Fruit fly (Drosophila melanogaster) whole organism, embryonic: ENCODE results near the gene mei-P22.
A peak's percentile ranks its signal among the peaks of the same experiment; 100 is the strongest.

Experiments
- B-H1 ChIP-seq: fragments of 200-800 bp; sonication (Bioruptor generic); IDR thresholded peaks from 3 replicates; pipeline ENCODE4 v1.3.6; 2022; ENCODE audit warnings: missing biosample characterization, missing genetic modification characterization
- BEAF-32 ChIP-seq: fragments of 200-800 bp; sonication (Bioruptor generic); optimal IDR thresholded peaks from 3 replicates; lab custom pipeline; 2017; ENCODE audit warnings: missing biosample characterization, missing genetic modification characterization, mild to moderate bottlenecking, moderate library complexity, missing genetic modification reagents
- CG10267 ChIP-seq: fragments of 200-800 bp; sonication (Bioruptor generic); optimal IDR thresholded peaks from 2 replicates; lab custom pipeline; 2018; ENCODE audit warnings: missing biosample characterization, mild to moderate bottlenecking, missing genetic modification characterization, moderate library complexity
- CG10366 ChIP-seq: fragments of 200-800 bp; sonication (Bioruptor generic); IDR thresholded peaks from 2 replicates; pipeline ENCODE4 v1.3.6; 2022; ENCODE audit warnings: missing biosample characterization, missing genetic modification characterization
- CG12219 ChIP-seq: fragments of 200-800 bp; sonication (Bioruptor generic); optimal IDR thresholded peaks from 3 replicates; lab custom pipeline; 2018; ENCODE audit warnings: missing biosample characterization, mild to moderate bottlenecking, missing genetic modification characterization
- CG13287 ChIP-seq: fragments of 200-800 bp; sonication (Bioruptor generic); IDR thresholded peaks from 2 replicates; pipeline ENCODE4 v1.3.6; 2022; ENCODE audit warnings: missing biosample characterization, missing genetic modification characterization; ENCODE audit not compliant: partially characterized antibody
- CG14965 ChIP-seq: fragments of 200-800 bp; sonication (Bioruptor generic); optimal IDR thresholded peaks from 2 replicates; lab custom pipeline; 2016; ENCODE audit warnings: missing biosample characterization, missing genetic modification characterization, borderline replicate concordance
- CG17802 ChIP-seq: fragments of 200-800 bp; sonication (Bioruptor generic); optimal IDR thresholded peaks from 2 replicates; lab custom pipeline; 2018; ENCODE audit warnings: missing biosample characterization, mild to moderate bottlenecking, missing genetic modification characterization, moderate library complexity
- CG2120 ChIP-seq: fragments of 200-800 bp; sonication (Bioruptor generic); optimal IDR thresholded peaks from 3 replicates; lab custom pipeline; 2016; ENCODE audit warnings: missing biosample characterization, missing genetic modification characterization
- CG30020 ChIP-seq: fragments of 200-800 bp; optimal IDR thresholded peaks from 2 replicates; lab custom pipeline; 2019; ENCODE audit warnings: missing biosample characterization, mild to moderate bottlenecking, missing genetic modification characterization, moderate library complexity
- CG33557 ChIP-seq: fragments of 200-800 bp; sonication (Bioruptor generic); optimal IDR thresholded peaks from 2 replicates; lab custom pipeline; 2019; ENCODE audit warnings: missing biosample characterization, mild to moderate bottlenecking, missing genetic modification characterization, moderate library complexity
- CG4617 ChIP-seq: fragments of 200-800 bp; sonication (Bioruptor generic); optimal IDR thresholded peaks from 3 replicates; lab custom pipeline; 2016; ENCODE audit warnings: missing biosample characterization, missing genetic modification characterization, borderline replicate concordance
- CG6689 ChIP-seq: fragments of 200-800 bp; sonication (Bioruptor generic); IDR thresholded peaks from 2 replicates; pipeline ENCODE4 v1.3.6; 2022; ENCODE audit warnings: missing biosample characterization, missing genetic modification characterization
- CG8924 ChIP-seq: fragments of 200-800 bp; optimal IDR thresholded peaks from 3 replicates; lab custom pipeline; 2019; ENCODE audit warnings: missing biosample characterization, mild to moderate bottlenecking, missing genetic modification characterization, moderate library complexity
- CG9797 ChIP-seq: fragments of 200-800 bp; sonication (Bioruptor generic); optimal IDR thresholded peaks from 3 replicates; lab custom pipeline; 2018; ENCODE audit warnings: missing biosample characterization, mild to moderate bottlenecking, missing genetic modification characterization
- CG9817 ChIP-seq: fragments of 200-800 bp; sonication (Bioruptor generic); optimal IDR thresholded peaks from 2 replicates; lab custom pipeline; 2018; ENCODE audit warnings: missing biosample characterization, mild to moderate bottlenecking, missing genetic modification characterization, moderate library complexity
- D19B ChIP-seq: fragments of 200-800 bp; sonication (Bioruptor generic); optimal IDR thresholded peaks from 2 replicates; lab custom pipeline; 2017; ENCODE audit warnings: missing biosample characterization, mild to moderate bottlenecking, missing genetic modification characterization
- Dek ChIP-seq: fragments of 200-800 bp; sonication (Bioruptor generic); optimal IDR thresholded peaks from 3 replicates; lab custom pipeline; 2019; ENCODE audit warnings: missing biosample characterization, mild to moderate bottlenecking, missing genetic modification characterization, moderate library complexity
- Dip3 ChIP-seq: fragments of 200-800 bp; sonication (Bioruptor generic); optimal IDR thresholded peaks from 3 replicates; lab custom pipeline; 2016; ENCODE audit warnings: missing biosample characterization, missing genetic modification characterization
- Dp ChIP-seq: fragments of 200-800 bp; sonication (Bioruptor generic); optimal IDR thresholded peaks from 2 replicates; lab custom pipeline; 2018; ENCODE audit warnings: missing biosample characterization, mild to moderate bottlenecking, missing genetic modification characterization, moderate library complexity
- E2f2 ChIP-seq: fragments of 200-800 bp; sonication (Bioruptor generic); IDR thresholded peaks from 2 replicates; pipeline ENCODE4 v1.3.6; 2022; ENCODE audit warnings: missing biosample characterization, missing genetic modification characterization
- Ets97D ChIP-seq: fragments of 200-800 bp; sonication (Bioruptor generic); optimal IDR thresholded peaks from 3 replicates; lab custom pipeline; 2016; ENCODE audit warnings: missing biosample characterization, missing genetic modification characterization
- Fer1 ChIP-seq: fragments of 200-800 bp; sonication (Bioruptor generic); optimal IDR thresholded peaks from 2 replicates; lab custom pipeline; 2017; ENCODE audit warnings: missing biosample characterization, mild to moderate bottlenecking, missing genetic modification characterization
- MBD-R2 ChIP-seq: fragments of 200-800 bp; sonication (Bioruptor generic); IDR thresholded peaks from 2 replicates; pipeline ENCODE4 v1.3.6; 2022; ENCODE audit warnings: missing biosample characterization, missing genetic modification characterization
- MESR4 ChIP-seq: fragments of 200-800 bp; sonication (Bioruptor generic); optimal IDR thresholded peaks from 2 replicates; lab custom pipeline; 2018; ENCODE audit warnings: missing biosample characterization, mild to moderate bottlenecking, missing genetic modification characterization, moderate library complexity
- Pdp1 ChIP-seq, 2 experiments: fragments of 200-800 bp; sonication (Bioruptor generic); optimal IDR thresholded peaks; 3 replicates each; lab custom pipeline; 2016; ENCODE audit warnings: missing biosample characterization in 2 of 2, missing genetic modification characterization in 2 of 2, mild to moderate bottlenecking in 1 of 2, moderate library complexity in 1 of 2
- Poxn ChIP-seq: fragments of 200-800 bp; sonication (Bioruptor generic); IDR thresholded peaks from 2 replicates; pipeline ENCODE4 v1.3.6; 2022; ENCODE audit warnings: missing biosample characterization, missing genetic modification characterization
- Scr ChIP-seq: fragments of 200-800 bp; sonication (Bioruptor generic); IDR thresholded peaks from 2 replicates; pipeline ENCODE4 v1.3.6; 2022; ENCODE audit warnings: missing biosample characterization, missing genetic modification characterization; ENCODE audit not compliant: partially characterized antibody
- Six4 ChIP-seq: fragments of 200-800 bp; sonication (Bioruptor generic); optimal IDR thresholded peaks from 2 replicates; lab custom pipeline; 2016; ENCODE audit warnings: missing biosample characterization, missing genetic modification characterization
- YL-1 ChIP-seq: fragments of 200-800 bp; sonication (Bioruptor generic); optimal IDR thresholded peaks from 3 replicates; lab custom pipeline; 2017; ENCODE audit warnings: missing biosample characterization, mild to moderate bottlenecking, missing genetic modification characterization
- bigmax ChIP-seq: fragments of 200-800 bp; sonication (Bioruptor generic); optimal IDR thresholded peaks from 2 replicates; lab custom pipeline; 2018; ENCODE audit warnings: missing biosample characterization, mild to moderate bottlenecking, missing genetic modification characterization
- chif ChIP-seq, 2 experiments: fragments of 200-800 bp; sonication (Bioruptor generic); optimal IDR thresholded peaks; 3 replicates each; lab custom pipeline; 2016; ENCODE audit warnings: missing biosample characterization in 2 of 2, missing genetic modification characterization in 2 of 2
- dan ChIP-seq: fragments of 200-800 bp; sonication (Bioruptor generic); IDR thresholded peaks from 2 replicates; pipeline ENCODE4 v1.3.6; 2022; ENCODE audit warnings: missing biosample characterization, missing genetic modification characterization
- disco-r ChIP-seq: fragments of 200-800 bp; sonication (Bioruptor generic); optimal IDR thresholded peaks from 2 replicates; lab custom pipeline; 2016; ENCODE audit warnings: missing biosample characterization, missing genetic modification characterization
- gfzf ChIP-seq: fragments of 200-800 bp; sonication (Bioruptor generic); optimal IDR thresholded peaks from 2 replicates; lab custom pipeline; 2016; ENCODE audit warnings: missing biosample characterization, mild to moderate bottlenecking, missing genetic modification characterization, moderate library complexity
- kni ChIP-seq: fragments of 200-800 bp; sonication (Bioruptor generic); optimal IDR thresholded peaks from 3 replicates; lab custom pipeline; 2017; ENCODE audit warnings: mild to moderate bottlenecking, missing biosample characterization, missing genetic modification reagents, missing genetic modification characterization
- lmd ChIP-seq: fragments of 200-800 bp; sonication (Bioruptor generic); IDR thresholded peaks from 2 replicates; pipeline ENCODE4 v1.3.6; 2022; ENCODE audit warnings: missing biosample characterization, missing genetic modification characterization
- lov ChIP-seq, 2 experiments: fragments of 200-800 bp in 1 of 2; fragments of >200 bp in 1 of 2; sonication (Bioruptor generic) in 1 of 2; IDR thresholded peaks in 1 of 2; optimal IDR thresholded peaks in 1 of 2; 2 replicates in 1 of 2; 3 replicates in 1 of 2; pipeline versions ENCODE4 v1.3.6 to Lab custom; 2017 to 2022; ENCODE audit warnings: missing biosample characterization in 1 of 2, missing genetic modification characterization in 1 of 2
- mam ChIP-seq: fragments of 200-800 bp; sonication (Bioruptor generic); optimal IDR thresholded peaks from 3 replicates; lab custom pipeline; 2016; ENCODE audit warnings: missing biosample characterization, missing genetic modification characterization
- odd ChIP-seq: fragments of 200-800 bp; sonication (Bioruptor generic); optimal IDR thresholded peaks from 2 replicates; lab custom pipeline; 2017; ENCODE audit warnings: missing biosample characterization, mild to moderate bottlenecking, missing genetic modification characterization
- p53 ChIP-seq: fragments of 200-800 bp; sonication (Bioruptor generic); optimal IDR thresholded peaks from 2 replicates; lab custom pipeline; 2016; ENCODE audit warnings: missing biosample characterization, missing genetic modification characterization
- pita ChIP-seq: fragments of 200-800 bp; sonication (Bioruptor generic); optimal IDR thresholded peaks from 2 replicates; lab custom pipeline; 2017; ENCODE audit warnings: missing biosample characterization, mild to moderate bottlenecking, missing genetic modification characterization
- pzg ChIP-seq: fragments of 200-800 bp; sonication (Bioruptor generic); optimal IDR thresholded peaks from 3 replicates; lab custom pipeline; 2018; ENCODE audit warnings: missing biosample characterization, mild to moderate bottlenecking, missing genetic modification characterization, moderate library complexity
- sens ChIP-seq: fragments of 200-800 bp; sonication (Bioruptor generic); peaks from one replicate; lab custom pipeline; 2016; ENCODE audit warnings: missing biosample characterization, missing genetic modification characterization
- seq ChIP-seq: fragments of 200-800 bp; sonication (Bioruptor generic); IDR thresholded peaks from 2 replicates; pipeline ENCODE4 v1.3.6; 2022; ENCODE audit warnings: missing biosample characterization, missing genetic modification characterization
- shn ChIP-seq: fragments of 200-800 bp; sonication (Bioruptor generic); optimal IDR thresholded peaks from 3 replicates; lab custom pipeline; 2016; ENCODE audit warnings: missing biosample characterization, missing genetic modification characterization
- stwl ChIP-seq: fragments of 200-800 bp; sonication (Bioruptor generic); optimal IDR thresholded peaks from 3 replicates; lab custom pipeline; 2018; ENCODE audit warnings: missing biosample characterization, mild to moderate bottlenecking, missing genetic modification characterization, moderate library complexity
- tin ChIP-seq: fragments of 200-800 bp; sonication (Bioruptor generic); optimal IDR thresholded peaks from 3 replicates; lab custom pipeline; 2016; ENCODE audit warnings: missing biosample characterization, missing genetic modification characterization
- tio ChIP-seq: fragments of 200-800 bp; sonication (Bioruptor generic); optimal IDR thresholded peaks from 2 replicates; lab custom pipeline; 2017; ENCODE audit warnings: missing biosample characterization, missing genetic modification characterization, inconsistent platforms

The mei-P22 gene

DNA sequence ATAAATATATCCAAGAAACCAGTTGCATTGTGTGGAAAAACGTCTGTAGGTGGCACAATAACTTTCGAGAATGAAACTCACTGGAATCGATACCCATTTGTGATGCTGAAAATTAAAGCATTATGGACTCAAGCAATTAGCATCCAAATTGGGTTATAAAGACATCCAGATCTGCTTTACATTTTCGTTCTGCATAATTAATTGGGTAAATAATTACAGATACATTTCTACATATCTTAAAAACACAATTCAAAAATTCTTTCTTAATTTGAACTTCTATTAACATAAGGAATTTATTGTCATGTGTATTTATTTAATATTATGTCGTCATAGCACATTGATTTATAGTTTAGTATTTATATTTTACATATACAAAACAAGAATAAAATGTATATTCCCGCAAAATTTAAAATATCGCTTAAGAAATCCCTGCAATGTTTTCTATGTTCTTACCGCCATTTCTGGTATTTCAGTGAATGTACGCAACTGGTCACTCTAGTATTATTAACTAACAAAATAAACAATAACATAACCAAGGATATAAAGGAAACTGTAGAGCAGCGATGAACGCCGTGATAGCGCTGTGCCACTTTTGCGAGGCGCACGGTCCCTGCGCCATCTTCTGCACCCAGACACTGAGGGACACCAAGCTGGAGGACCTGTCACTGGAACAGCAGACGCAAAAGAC lies 6.0 kb upstream of the mei-P22 start, which contains the start of the genes CG14829 and BHD:
CG14829 (minus strand) TSS at position 51 of the 688 bp plus-strand sequence.
BHD (plus strand) TSS at position 471 of the 688 bp plus-strand sequence.
- no peak for TF ChIP-seq chif (GFP tag; optimal IDR thresholded peaks at IDR 0.05; lab: Kevin White, UChicago)
- no peak for TF ChIP-seq odd (GFP tag; lab: Kevin White, UChicago)
- no peak for TF ChIP-seq kni (GFP tag; lab: Kevin White, UChicago)
- peak in 1 of 2 experiments; percentile 66 for TF ChIP-seq Pdp1 (GFP tag; optimal IDR thresholded peaks at IDR 0.05; lab: Kevin White, UChicago)
- no peak for TF ChIP-seq CG14965
- no peak for TF ChIP-seq D19B (GFP tag; lab: Kevin White, UChicago)
- TF ChIP-seq E2f2 (GFP tag; lab: Robert Waterston, UW) = peak; percentile 65; the same call in 1 of the 2 replicates
- peak; percentile 48 for TF ChIP-seq YL-1
- TF ChIP-seq shn = no peak
- TF ChIP-seq CG13287 = peak; percentile 29; the same call in 1 of the 2 replicates
- TF ChIP-seq Dek (tag; lab: Kevin White, UChicago) = no peak
- TF ChIP-seq CG8924 (tag; lab: Kevin White, UChicago) = peak; percentile 23
- peak; percentile 42 for TF ChIP-seq MESR4 (GFP tag; lab: Kevin White, UChicago)
- TF ChIP-seq BEAF-32 (GFP tag; lab: Kevin White, UChicago) = peak; percentile 42
- TF ChIP-seq CG33557 (GFP tag; lab: Kevin White, UChicago) = no peak
- TF ChIP-seq seq (GFP tag; lab: Robert Waterston, UW) = no peak
- TF ChIP-seq Fer1 (GFP tag; lab: Kevin White, UChicago) = no peak
- TF ChIP-seq dan (GFP tag; lab: Robert Waterston, UW) = no peak
- TF ChIP-seq Six4 (GFP tag; lab: Kevin White, UChicago) = no peak
- peak; percentile 59 for TF ChIP-seq MBD-R2 (GFP tag; lab: Robert Waterston, UW)
- TF ChIP-seq CG2120 (GFP tag; lab: Kevin White, UChicago) = no peak
- peak; percentile 71 for TF ChIP-seq gfzf (GFP tag; lab: Kevin White, UChicago)
- TF ChIP-seq CG30020 (tag; lab: Kevin White, UChicago) = no peak
- TF ChIP-seq mam (GFP tag; lab: Kevin White, UChicago) = no peak
- peak; percentile 29 for TF ChIP-seq sens (GFP tag; lab: Kevin White, UChicago)
- TF ChIP-seq pzg = peak; percentile 48
- 0 out of 2 replicates have a peak, but pooled peaks have one; percentile 14 for TF ChIP-seq Scr (GFP tag; lab: Robert Waterston, UW)
- peak; percentile 40 for TF ChIP-seq CG10267 (tag; lab: Kevin White, UChicago)
- no peak for TF ChIP-seq CG10366 (GFP tag; lab: Robert Waterston, UW)
- TF ChIP-seq Dip3 (GFP tag; lab: Kevin White, UChicago) = no peak
- TF ChIP-seq stwl = peak; percentile 86
- peak; percentile 63 for TF ChIP-seq Dp
- no peak for TF ChIP-seq Poxn (GFP tag; lab: Robert Waterston, UW)
- no peak for TF ChIP-seq tio (GFP tag; lab: Kevin White, UChicago)
- TF ChIP-seq B-H1 (GFP tag; lab: Robert Waterston, UW) = no peak
- TF ChIP-seq CG9817 (tag; lab: Kevin White, UChicago) = no peak
- TF ChIP-seq p53 = no peak
- no peak for TF ChIP-seq CG17802 (tag; lab: Kevin White, UChicago)
- TF ChIP-seq Ets97D (GFP tag; lab: Kevin White, UChicago) = no peak
- TF ChIP-seq bigmax = peak; percentile 61
- peak; percentile 60 for TF ChIP-seq CG9797 (GFP tag; lab: Kevin White, UChicago)
- TF ChIP-seq CG12219 (GFP tag; lab: Kevin White, UChicago) = no peak
- TF ChIP-seq tin (GFP tag; lab: Kevin White, UChicago) = no peak
- TF ChIP-seq lmd (GFP tag; lab: Robert Waterston, UW) = no peak
- TF ChIP-seq CG4617 (GFP tag; lab: Kevin White, UChicago) = peak; percentile 22
- TF ChIP-seq pita (GFP tag; lab: Kevin White, UChicago) = no peak
- no peak for TF ChIP-seq disco-r
- TF ChIP-seq lov (optimal IDR thresholded peaks at IDR 0.05; lab: Kevin White, UChicago) = no peak
- no peak for TF ChIP-seq lov (GFP tag; IDR thresholded peaks at IDR 0.05; lab: Robert Waterston, UW)
- TF ChIP-seq CG6689 = no peak
